Fruit fly (Drosophila melanogaster) Kc167 (cell line): Measurements from ENCODE around the gene PH4alphaNE1.

ENCODE experiments used
- Sin3A ChIP-seq: fragments of >200 bp; optimal IDR thresholded peaks from 2 replicates; lab custom pipeline; 2018; ENCODE audit warnings: missing external identifiers
- h ChIP-seq: fragments of >200 bp; optimal IDR thresholded peaks from 3 replicates; lab custom pipeline; 2018; ENCODE audit warnings: missing external identifiers
- insv ChIP-seq: fragments of >200 bp; optimal IDR thresholded peaks from 3 replicates; lab custom pipeline; 2018; ENCODE audit warnings: missing external identifiers

DNA sequence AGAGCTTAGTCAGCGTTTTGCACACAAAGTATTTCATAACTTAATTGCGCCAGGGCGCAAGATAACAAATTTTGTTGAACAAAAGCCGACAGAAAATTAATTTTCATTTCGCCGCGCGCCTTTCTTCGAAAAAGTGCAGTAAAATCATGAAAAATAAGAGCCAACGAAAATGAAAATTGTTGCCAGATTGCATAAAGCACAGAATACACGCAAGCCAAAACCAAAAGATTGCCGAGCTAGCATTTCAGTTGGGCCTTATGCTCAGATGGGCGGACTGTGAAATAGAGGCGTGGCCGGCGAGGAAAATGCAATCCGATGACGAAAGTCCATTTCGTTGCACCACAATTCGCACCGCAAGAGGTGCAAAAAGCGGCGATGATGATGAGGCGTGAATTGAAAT is 29.4 kb downstream of the PH4alphaNE1 start:
- TF ChIP-seq insv (lab: Kevin White, UChicago) (no peak), h (no peak), Sin3A (lab: Kevin White, UChicago) (no peak)
